Fruit fly (Drosophila melanogaster) whole organism, embryonic: ENCODE data around the gene RpS29.

Source experiments
- Asciz ChIP-seq: fragments of 200-800 bp; sonication (Bioruptor generic); optimal IDR thresholded peaks from 2 replicates; lab custom pipeline; 2017; ENCODE audit warnings: missing biosample characterization, mild to moderate bottlenecking, missing genetic modification characterization, missing genetic modification reagents
- Bdp1 ChIP-seq: fragments of 200-800 bp; sonication (Bioruptor generic); optimal IDR thresholded peaks from 3 replicates; lab custom pipeline; 2016; ENCODE audit warnings: missing biosample characterization, missing genetic modification characterization
- CG11247 ChIP-seq: fragments of 200-800 bp; sonication (Bioruptor generic); IDR thresholded peaks from 2 replicates; pipeline ENCODE4 v1.3.6; 2022; ENCODE audit warnings: missing biosample characterization, missing genetic modification characterization
- CG12236 ChIP-seq: fragments of 200-800 bp; sonication (Bioruptor generic); optimal IDR thresholded peaks from 2 replicates; lab custom pipeline; 2016; ENCODE audit warnings: missing biosample characterization, missing genetic modification characterization
- CG12391 ChIP-seq: fragments of 200-800 bp; sonication (Bioruptor generic); optimal IDR thresholded peaks from 3 replicates; lab custom pipeline; 2018; ENCODE audit warnings: missing biosample characterization, mild to moderate bottlenecking, missing genetic modification characterization, moderate library complexity
- CG12769 ChIP-seq: fragments of 200-800 bp; sonication (Bioruptor generic); optimal IDR thresholded peaks from 2 replicates; lab custom pipeline; 2019; ENCODE audit warnings: missing biosample characterization, mild to moderate bottlenecking, missing genetic modification characterization, moderate library complexity
- CG14050 ChIP-seq: fragments of 200-800 bp; sonication (Bioruptor generic); IDR thresholded peaks from 3 replicates; pipeline ENCODE4 v1.3.6; 2022; ENCODE audit warnings: missing biosample characterization, missing genetic modification characterization
- CG15479 ChIP-seq: fragments of 200-800 bp; sonication (Bioruptor generic); optimal IDR thresholded peaks from 3 replicates; lab custom pipeline; 2019; ENCODE audit warnings: missing biosample characterization, mild to moderate bottlenecking, missing genetic modification characterization, moderate library complexity
- CG15696 ChIP-seq: fragments of 200-800 bp; sonication (Bioruptor generic); optimal IDR thresholded peaks from 2 replicates; lab custom pipeline; 2019; ENCODE audit warnings: missing biosample characterization, mild to moderate bottlenecking, missing genetic modification characterization, moderate library complexity
- CG17328 ChIP-seq: fragments of 200-800 bp; sonication (Bioruptor generic); IDR thresholded peaks from 2 replicates; pipeline ENCODE4 v1.3.6; 2022; ENCODE audit warnings: missing biosample characterization, missing genetic modification characterization
- CG4424 ChIP-seq: fragments of 200-800 bp; sonication (Bioruptor generic); optimal IDR thresholded peaks from 3 replicates; lab custom pipeline; 2016; ENCODE audit warnings: missing biosample characterization, missing genetic modification characterization
- CG4730 ChIP-seq: fragments of 200-800 bp; sonication (Bioruptor generic); IDR thresholded peaks from 2 replicates; pipeline ENCODE4 v1.3.6; 2022; ENCODE audit warnings: missing biosample characterization, missing genetic modification characterization
- CG7839 ChIP-seq: fragments of 200-800 bp; sonication (Bioruptor generic); optimal IDR thresholded peaks from 3 replicates; lab custom pipeline; 2018; ENCODE audit warnings: missing biosample characterization, mild to moderate bottlenecking, missing genetic modification characterization, moderate library complexity
- CG7963 ChIP-seq: fragments of 200-800 bp; sonication (Bioruptor generic); IDR thresholded peaks from 3 replicates; pipeline ENCODE4 v1.3.6; 2022; ENCODE audit warnings: missing biosample characterization, missing genetic modification characterization; ENCODE audit not compliant: partially characterized antibody
- CG8765 ChIP-seq: fragments of 200-800 bp; sonication (Bioruptor generic); IDR thresholded peaks from 2 replicates; pipeline ENCODE4 v1.3.6; 2022; ENCODE audit warnings: missing biosample characterization, missing genetic modification characterization
- CG9609 ChIP-seq: fragments of 200-800 bp; sonication (Bioruptor generic); optimal IDR thresholded peaks from 3 replicates; lab custom pipeline; 2016; ENCODE audit warnings: missing biosample characterization, missing genetic modification characterization
- CG9727 ChIP-seq: fragments of 200-800 bp; sonication (Bioruptor generic); optimal IDR thresholded peaks from 3 replicates; lab custom pipeline; 2017; ENCODE audit warnings: missing biosample characterization, mild to moderate bottlenecking, missing genetic modification characterization
- CHES-1-like ChIP-seq: fragments of 200-800 bp; sonication (Bioruptor generic); optimal IDR thresholded peaks from 2 replicates; lab custom pipeline; 2016; ENCODE audit warnings: missing biosample characterization, missing genetic modification characterization
- CTCF ChIP-seq: fragments of 200-800 bp; sonication (Bioruptor generic); optimal IDR thresholded peaks from 2 replicates; lab custom pipeline; 2017; ENCODE audit warnings: missing biosample characterization, mild to moderate bottlenecking, missing genetic modification characterization, moderate library complexity
- Chrac-16 ChIP-seq: fragments of 200-800 bp; sonication (Bioruptor generic); optimal IDR thresholded peaks from 3 replicates; lab custom pipeline; 2016; ENCODE audit warnings: missing biosample characterization, missing genetic modification characterization
- Fer1 ChIP-seq: fragments of 200-800 bp; sonication (Bioruptor generic); optimal IDR thresholded peaks from 2 replicates; lab custom pipeline; 2017; ENCODE audit warnings: missing biosample characterization, mild to moderate bottlenecking, missing genetic modification characterization
- H15 ChIP-seq: fragments of 200-800 bp; sonication (Bioruptor generic); IDR thresholded peaks from 3 replicates; pipeline ENCODE4 v1.3.6; 2022; ENCODE audit warnings: missing biosample characterization, missing genetic modification characterization
- Jarid2 ChIP-seq: fragments of 200-800 bp; sonication (Bioruptor generic); optimal IDR thresholded peaks from 3 replicates; lab custom pipeline; 2017; ENCODE audit warnings: mild to moderate bottlenecking, missing biosample characterization, missing genetic modification reagents, missing genetic modification characterization
- MTF-1 ChIP-seq: fragments of 200-800 bp; sonication (Bioruptor generic); optimal IDR thresholded peaks from 2 replicates; lab custom pipeline; 2018; ENCODE audit warnings: missing biosample characterization, mild to moderate bottlenecking, missing genetic modification characterization, borderline replicate concordance
- NC2α ChIP-seq: fragments of 200-800 bp; sonication (Bioruptor generic); optimal IDR thresholded peaks from 2 replicates; lab custom pipeline; 2016; ENCODE audit warnings: missing biosample characterization, missing genetic modification characterization
- Opbp ChIP-seq: fragments of 200-800 bp; sonication (Bioruptor generic); IDR thresholded peaks from 3 replicates; pipeline ENCODE4 v1.3.6; 2022; ENCODE audit warnings: missing biosample characterization, missing genetic modification characterization; ENCODE audit not compliant: partially characterized antibody
- Side ChIP-seq: fragments of 200-800 bp; sonication (Bioruptor generic); optimal IDR thresholded peaks from 2 replicates; lab custom pipeline; 2016; ENCODE audit warnings: missing biosample characterization, missing genetic modification characterization
- Six4 ChIP-seq: fragments of 200-800 bp; sonication (Bioruptor generic); optimal IDR thresholded peaks from 2 replicates; lab custom pipeline; 2016; ENCODE audit warnings: missing biosample characterization, missing genetic modification characterization
- Sox102F ChIP-seq: fragments of 200-800 bp; sonication (Bioruptor generic); optimal IDR thresholded peaks from 2 replicates; lab custom pipeline; 2018; ENCODE audit warnings: missing biosample characterization, mild to moderate bottlenecking, missing genetic modification characterization, moderate library complexity
- TFAM ChIP-seq: fragments of 200-800 bp; sonication (Bioruptor generic); optimal IDR thresholded peaks from 2 replicates; lab custom pipeline; 2017; ENCODE audit warnings: missing biosample characterization, missing genetic modification characterization, inconsistent platforms
- ab ChIP-seq: fragments of 200-800 bp; sonication (Bioruptor generic); optimal IDR thresholded peaks from 2 replicates; lab custom pipeline; 2016; ENCODE audit warnings: missing biosample characterization, missing genetic modification characterization
- ase ChIP-seq: fragments of 200-800 bp; sonication (Bioruptor generic); IDR thresholded peaks from 3 replicates; pipeline ENCODE4 v1.3.6; 2022; ENCODE audit warnings: missing biosample characterization, missing genetic modification characterization
- ato ChIP-seq: fragments of 200-800 bp; sonication (Bioruptor generic); IDR thresholded peaks from 2 replicates; pipeline ENCODE4 v1.3.6; 2022; ENCODE audit warnings: missing biosample characterization, missing genetic modification characterization; ENCODE audit not compliant: partially characterized antibody
- cad ChIP-seq: fragments of >200 bp; optimal IDR thresholded peaks from 2 replicates; lab custom pipeline; 2017; ENCODE audit warnings: missing biosample characterization, missing genetic modification characterization
- crp ChIP-seq, 2 experiments: fragments of 200-800 bp; sonication (Bioruptor generic); optimal IDR thresholded peaks; 2 replicates in 1 of 2; 3 replicates in 1 of 2; lab custom pipeline; 2017; ENCODE audit warnings: missing biosample characterization in 2 of 2, missing genetic modification characterization in 2 of 2, mild to moderate bottlenecking in 1 of 2, moderate library complexity in 1 of 2
- danr ChIP-seq: fragments of 200-800 bp; sonication (Bioruptor generic); IDR thresholded peaks from 2 replicates; pipeline ENCODE4 v1.3.6; 2022; ENCODE audit warnings: missing biosample characterization, missing genetic modification characterization
- eve ChIP-seq, 2 experiments: fragments of >200 bp; optimal IDR thresholded peaks; 2 replicates each; lab custom pipeline; 2017; ENCODE audit warnings: missing biosample characterization in 2 of 2, missing genetic modification characterization in 2 of 2
- lbe ChIP-seq: fragments of 200-800 bp; sonication (Bioruptor generic); optimal IDR thresholded peaks from 2 replicates; lab custom pipeline; 2016; ENCODE audit warnings: missing biosample characterization, mild to moderate bottlenecking, missing genetic modification characterization
- lola ChIP-seq, 3 experiments: fragments of >200 bp in 2 of 3; fragments of 200-800 bp in 1 of 3; sonication (Bioruptor generic) in 1 of 3; optimal IDR thresholded peaks; 2 replicates each; lab custom pipeline; 2017 to 2019; ENCODE audit warnings: missing biosample characterization in 3 of 3, missing genetic modification characterization in 3 of 3, mild to moderate bottlenecking in 1 of 3, moderate library complexity in 1 of 3
- nerfin-2 ChIP-seq: fragments of 200-800 bp; sonication (Bioruptor generic); IDR thresholded peaks from 2 replicates; pipeline ENCODE4 v1.3.6; 2022; ENCODE audit warnings: missing biosample characterization, missing genetic modification characterization; ENCODE audit not compliant: partially characterized antibody
- pan ChIP-seq, 4 experiments: fragments of >200 bp in 3 of 4; fragments of 200-800 bp in 1 of 4; sonication (Bioruptor generic) in 1 of 4; optimal IDR thresholded peaks in 3 of 4; IDR thresholded peaks in 1 of 4; 2 replicates each; pipeline versions ENCODE4 v1.3.6 to Lab custom; 2017 to 2022; ENCODE audit warnings: missing biosample characterization in 2 of 4, missing genetic modification characterization in 2 of 4, mixed read lengths in 1 of 4
- pros ChIP-seq: fragments of 200-800 bp; sonication (Bioruptor generic); optimal IDR thresholded peaks from 3 replicates; lab custom pipeline; 2019; ENCODE audit warnings: missing biosample characterization, mild to moderate bottlenecking, missing genetic modification characterization, moderate library complexity
- pzg ChIP-seq: fragments of 200-800 bp; sonication (Bioruptor generic); optimal IDR thresholded peaks from 3 replicates; lab custom pipeline; 2018; ENCODE audit warnings: missing biosample characterization, mild to moderate bottlenecking, missing genetic modification characterization, moderate library complexity
- seq ChIP-seq: fragments of 200-800 bp; sonication (Bioruptor generic); IDR thresholded peaks from 2 replicates; pipeline ENCODE4 v1.3.6; 2022; ENCODE audit warnings: missing biosample characterization, missing genetic modification characterization
- slbo ChIP-seq: fragments of 200-800 bp; sonication (Bioruptor generic); IDR thresholded peaks from 2 replicates; pipeline ENCODE4 v1.3.6; 2022; ENCODE audit warnings: missing biosample characterization, missing genetic modification characterization
- sqz ChIP-seq: fragments of 200-800 bp; sonication (Bioruptor generic); optimal IDR thresholded peaks from 3 replicates; lab custom pipeline; 2018; ENCODE audit warnings: missing biosample characterization, mild to moderate bottlenecking, missing genetic modification characterization
- tin ChIP-seq: fragments of 200-800 bp; sonication (Bioruptor generic); optimal IDR thresholded peaks from 3 replicates; lab custom pipeline; 2016; ENCODE audit warnings: missing biosample characterization, missing genetic modification characterization
- tup ChIP-seq: fragments of 200-800 bp; sonication (Bioruptor generic); optimal IDR thresholded peaks from 2 replicates; lab custom pipeline; 2016; ENCODE audit warnings: missing biosample characterization, mild to moderate bottlenecking, missing genetic modification characterization, moderate library complexity
- vfl ChIP-seq: fragments of 200-800 bp; sonication (Bioruptor generic); optimal IDR thresholded peaks from 2 replicates; lab custom pipeline; 2016; ENCODE audit warnings: missing biosample characterization, missing genetic modification characterization
- zfh1 ChIP-seq: fragments of 200-800 bp; sonication (Bioruptor generic); IDR thresholded peaks from 3 replicates; pipeline ENCODE4 v1.3.6; 2022; ENCODE audit warnings: missing biosample characterization, missing genetic modification characterization

RpS29 gene

dm6 chr3R:9791177-9791806, 13.4 kb downstream of the RpS29 start, which contains the start of the genes CG12945 and CG8507 (continued):
- TF ChIP-seq CG11247 (no peak), CG17328 (no peak), tin (peak; percentile 46), lbe (GFP tag; lab: Kevin White, UChicago) (peak; percentile 3), zfh1 (GFP tag; lab: Robert Waterston, UW) (no peak), nerfin-2 (no peak), ase (GFP tag; lab: Robert Waterston, UW) (no peak), CG12391 (tag; lab: Kevin White, UChicago) (peak; percentile 62), Chrac-16 (GFP tag; lab: Kevin White, UChicago) (peak; percentile 28), NC2α (no peak), Six4 (GFP tag; lab: Kevin White, UChicago) (no peak), CG15696 (tag; lab: Kevin White, UChicago) (peak; percentile 48), MTF-1 (GFP tag; lab: Kevin White, UChicago) (no peak), pzg (peak; percentile 55), slbo (peak; percentile 47; the same call in 1 of the 2 replicates), Asciz (no peak), CG7839 (tag; lab: Kevin White, UChicago) (no peak), CTCF (GFP tag; lab: Kevin White, UChicago) (no peak), cad (GFP tag; lab: Kevin White, UChicago) (no peak), ato (GFP tag; lab: Robert Waterston, UW) (no peak), lola (GFP tag; optimal IDR thresholded peaks at IDR 0.05; lab: Kevin White, UChicago) (peak in 1 of 3 experiments; percentile 54), Fer1 (GFP tag; lab: Kevin White, UChicago) (peak; percentile 57), eve (GFP tag; optimal IDR thresholded peaks at IDR 0.05; lab: Kevin White, UChicago) (no peak), TFAM (GFP tag; lab: Kevin White, UChicago) (no peak), CG7963 (no peak), CG8765 (GFP tag; lab: Robert Waterston, UW) (no peak), CHES-1-like (GFP tag; lab: Kevin White, UChicago) (peak; percentile 54), ab (GFP tag; lab: Kevin White, UChicago) (no peak), H15 (GFP tag; lab: Robert Waterston, UW) (no peak), CG12236 (GFP tag; lab: Kevin White, UChicago) (no peak), danr (GFP tag; lab: Robert Waterston, UW) (no peak), Sox102F (GFP tag; lab: Kevin White, UChicago) (no peak), CG4730 (no peak), CG4424 (GFP tag; lab: Kevin White, UChicago) (no peak), CG12769 (tag; lab: Kevin White, UChicago) (no peak), vfl (peak; percentile 46), CG14050 (GFP tag; lab: Robert Waterston, UW) (no peak), CG15479 (GFP tag; lab: Kevin White, UChicago) (peak; percentile 8), CG9609 (GFP tag; lab: Kevin White, UChicago) (peak; percentile 16), crp (GFP tag; optimal IDR thresholded peaks at IDR 0.05; lab: Kevin White, UChicago) (peak in 1 of 2 experiments; percentile 8), Bdp1 (peak; percentile 14), pan (optimal IDR thresholded peaks at IDR 0.05; lab: Kevin White, UChicago) (no peak), pan (GFP tag; optimal IDR thresholded peaks at IDR 0.05 in 1 of 2, IDR thresholded peaks at IDR 0.05 in 1 of 2) (no peak), CG9727 (GFP tag; lab: Kevin White, UChicago) (peak; percentile 42), Opbp (GFP tag; lab: Robert Waterston, UW) (no peak), seq (no peak), pros (GFP tag; lab: Kevin White, UChicago) (no peak), sqz (GFP tag; lab: Kevin White, UChicago) (no peak), Jarid2 (no peak), tup (GFP tag; lab: Kevin White, UChicago) (no peak), Side (GFP tag; lab: Kevin White, UChicago) (no peak)
